Worm (Caenorhabditis elegans) whole organism, young adult: Measurements from ENCODE around the gene T01G5.8.
"Not testable (repeated sequence)": the region's sequence is repeated elsewhere in the genome, so short reads cannot be mapped to it uniquely, and the experiment has no call there.

Experiments used
- B0261.1 ChIP-seq: sonication (generic microtip); optimal IDR thresholded peaks from 2 replicates; lab custom pipeline; 2016; ENCODE audit warnings: mild to moderate bottlenecking, missing genetic modification characterization, moderate library complexity, missing compliant biosample characterization
- B0336.3 ChIP-seq: fragments of 200-800 bp; sonication (Bioruptor generic); IDR thresholded peaks from 2 replicates; pipeline ENCODE4 v1.3.6; 2022; ENCODE audit warnings: missing genetic modification characterization, missing compliant biosample characterization
- C17E4.6 ChIP-seq: fragments of 200-800 bp; sonication (Bioruptor generic); IDR thresholded peaks from 2 replicates; pipeline ENCODE4 v1.3.6; 2022; ENCODE audit warnings: missing genetic modification reagents, missing genetic modification characterization, missing compliant biosample characterization
- D2030.7 ChIP-seq: fragments of 200-800 bp; sonication (Bioruptor generic); IDR thresholded peaks from 2 replicates; pipeline ENCODE4 v1.3.6; 2022; ENCODE audit warnings: missing genetic modification reagents, missing genetic modification characterization, missing compliant biosample characterization
- F33H1.4 ChIP-seq: fragments of 200-800 bp; sonication (Bioruptor generic); IDR thresholded peaks from 2 replicates; pipeline ENCODE4 v1.3.6; 2022; ENCODE audit warnings: missing genetic modification reagents, missing genetic modification characterization, missing compliant biosample characterization
- F49E8.2 ChIP-seq: sonication (generic microtip); optimal IDR thresholded peaks from 3 replicates; lab custom pipeline; 2017; ENCODE audit warnings: missing genetic modification characterization, mild to moderate bottlenecking, missing compliant biosample characterization, antibody characterized with exemption, moderate library complexity; ENCODE audit not compliant: insufficient read depth
- K11D2.4 ChIP-seq: fragments of 200-800 bp; sonication (Bioruptor generic); IDR thresholded peaks from 2 replicates; pipeline ENCODE4 v1.3.6; 2022; ENCODE audit warnings: missing genetic modification reagents, missing genetic modification characterization, missing compliant biosample characterization
- K12H6.12 ChIP-seq: fragments of 200-800 bp; sonication (Bioruptor generic); optimal IDR thresholded peaks from 2 replicates; lab custom pipeline; 2018; ENCODE audit warnings: mild to moderate bottlenecking, missing genetic modification characterization, missing compliant biosample characterization
- T26A5.8 ChIP-seq: sonication (generic microtip); optimal IDR thresholded peaks from 2 replicates; lab custom pipeline; 2016; ENCODE audit warnings: missing genetic modification characterization, missing compliant biosample characterization
- Y67H2A.10 ChIP-seq: fragments of 200-800 bp; sonication (Bioruptor generic); conservative IDR thresholded peaks from 2 replicates; pipeline ENCODE4 v1.3.6; 2022; ENCODE audit warnings: missing genetic modification reagents, missing genetic modification characterization, missing compliant biosample characterization
- Y95B8A.8 ChIP-seq: fragments of 200-800 bp; sonication (Bioruptor generic); IDR thresholded peaks from 2 replicates; pipeline ENCODE4 v1.3.6; 2022; ENCODE audit warnings: missing genetic modification reagents, missing genetic modification characterization, missing compliant biosample characterization
- attf-5 ChIP-seq: fragments of 200-800 bp; sonication (Bioruptor generic); optimal IDR thresholded peaks from 2 replicates; lab custom pipeline; 2018; ENCODE audit warnings: mild to moderate bottlenecking, missing genetic modification characterization, missing compliant biosample characterization
- attf-6 ChIP-seq: fragments of 200-800 bp; sonication (Bioruptor generic); IDR thresholded peaks from 2 replicates; pipeline ENCODE4 v1.3.6; 2022; ENCODE audit warnings: missing genetic modification reagents, missing genetic modification characterization, missing compliant biosample characterization
- bed-2 ChIP-seq: fragments of 200-800 bp; sonication (Bioruptor generic); IDR thresholded peaks from 2 replicates; pipeline ENCODE4 v1.3.6; 2022; ENCODE audit warnings: missing genetic modification reagents, missing genetic modification characterization, missing compliant biosample characterization
- cebp-1 ChIP-seq, 2 experiments: fragments of 200-800 bp in 1 of 2; sonication (Bioruptor generic) in 1 of 2; sonication (generic microtip) in 1 of 2; IDR thresholded peaks in 1 of 2; optimal IDR thresholded peaks in 1 of 2; 2 replicates each; pipeline versions ENCODE4 v1.3.6 to Lab custom; 2017 to 2022; ENCODE audit warnings: missing compliant biosample characterization in 2 of 2, missing genetic modification characterization in 2 of 2, mild to moderate bottlenecking in 1 of 2, missing genetic modification reagents in 1 of 2, moderate library complexity in 1 of 2
- cebp-2 ChIP-seq: fragments of 200-800 bp; sonication (Bioruptor generic); IDR thresholded peaks from 2 replicates; pipeline ENCODE4 v1.3.6; 2022; ENCODE audit warnings: missing genetic modification characterization, missing compliant biosample characterization
- dox-1 ChIP-seq: fragments of 200-800 bp; sonication (Bioruptor generic); IDR thresholded peaks from 2 replicates; pipeline ENCODE4 v1.3.6; 2022; ENCODE audit warnings: missing genetic modification reagents, missing genetic modification characterization, missing compliant biosample characterization
- him-1 ChIP-seq: sonication (generic microtip); optimal IDR thresholded peaks from 2 replicates; lab custom pipeline; 2016; ENCODE audit warnings: missing genotype, missing genetic modification reagents, missing genetic modification characterization, missing compliant biosample characterization
- hlh-26 ChIP-seq: fragments of 200-800 bp; sonication (Bioruptor generic); conservative IDR thresholded peaks from 2 replicates; pipeline ENCODE4 v1.3.6; 2022; ENCODE audit warnings: missing genetic modification reagents, missing genetic modification characterization, missing compliant biosample characterization
- hmg-1.2 ChIP-seq: fragments of 200-800 bp; sonication (Bioruptor generic); IDR thresholded peaks from 2 replicates; pipeline ENCODE4 v1.3.6; 2022; ENCODE audit warnings: missing genetic modification reagents, missing genetic modification characterization, missing compliant biosample characterization
- let-526 ChIP-seq: fragments of 200-800 bp; sonication (Bioruptor generic); IDR thresholded peaks from 2 replicates; pipeline ENCODE4 v1.3.6; 2022; ENCODE audit warnings: missing genetic modification reagents, missing genetic modification characterization, missing compliant biosample characterization
- lin-35 ChIP-seq, 3 experiments: fragments of 150-350 bp in 2 of 3; sonication (generic microtip) in 1 of 3; optimal IDR thresholded peaks; 2 replicates each; lab custom pipeline; 2014 to 2018; ENCODE audit warnings: missing biosample characterization in 3 of 3, missing genetic modification characterization in 3 of 3, missing genetic modification reagents in 3 of 3
- lin-40 ChIP-seq: sonication (generic microtip); optimal IDR thresholded peaks from 2 replicates; lab custom pipeline; 2016; ENCODE audit warnings: missing genetic modification characterization, mild to moderate bottlenecking, missing compliant biosample characterization, missing genotype, missing genetic modification reagents
- lsl-1 ChIP-seq: fragments of 200-800 bp; sonication (Bioruptor generic); optimal IDR thresholded peaks from 2 replicates; lab custom pipeline; 2018; ENCODE audit warnings: mild to moderate bottlenecking, missing genetic modification characterization, moderate library complexity, missing compliant biosample characterization
- madf-10 ChIP-seq: sonication (generic microtip); optimal IDR thresholded peaks from 2 replicates; lab custom pipeline; 2016; ENCODE audit warnings: mild to moderate bottlenecking, missing genetic modification characterization, missing compliant biosample characterization
- madf-3 ChIP-seq: fragments of 200-800 bp; sonication (Bioruptor generic); IDR thresholded peaks from 2 replicates; pipeline ENCODE4 v1.3.6; 2022; ENCODE audit warnings: missing genetic modification reagents, missing genetic modification characterization, missing compliant biosample characterization
- madf-6 ChIP-seq: fragments of 200-800 bp; sonication (Bioruptor generic); IDR thresholded peaks from 2 replicates; pipeline ENCODE4 v1.3.6; 2022; ENCODE audit warnings: missing genetic modification reagents, missing genetic modification characterization, missing compliant biosample characterization
- mcd-1 ChIP-seq: fragments of 200-800 bp; sonication (Bioruptor generic); IDR thresholded peaks from 2 replicates; pipeline ENCODE4 v1.3.6; 2022; ENCODE audit warnings: missing genetic modification reagents, missing genetic modification characterization, missing compliant biosample characterization
- mel-28 ChIP-seq: sonication (generic microtip); optimal IDR thresholded peaks from 2 replicates; lab custom pipeline; 2016; ENCODE audit warnings: borderline replicate concordance, mild to moderate bottlenecking, missing genetic modification characterization, missing compliant biosample characterization
- nfyb-1 ChIP-seq: fragments of 200-800 bp; sonication (Bioruptor generic); IDR thresholded peaks from 2 replicates; pipeline ENCODE4 v1.3.6; 2022; ENCODE audit warnings: missing genetic modification reagents, missing genetic modification characterization, missing compliant biosample characterization
- nhr-90 ChIP-seq: sonication (generic microtip); optimal IDR thresholded peaks from 2 replicates; lab custom pipeline; 2016; ENCODE audit warnings: missing genotype, mild to moderate bottlenecking, missing genetic modification characterization, missing compliant biosample characterization
- pbrm-1 ChIP-seq: fragments of 200-800 bp; sonication (Bioruptor generic); IDR thresholded peaks from 2 replicates; pipeline ENCODE4 v1.3.6; 2022; ENCODE audit warnings: missing genetic modification reagents, missing genetic modification characterization, missing compliant biosample characterization
- rpc-1 ChIP-seq, 2 experiments: fragments of 150-350 bp in 1 of 2; sonication (generic microtip) in 1 of 2; optimal IDR thresholded peaks; 2 replicates each; lab custom pipeline; 2014 to 2018; ENCODE audit warnings: missing biosample characterization in 1 of 2, missing genetic modification characterization in 1 of 2, missing genetic modification reagents in 1 of 2, missing genotype in 1 of 2
- snpc-1.3 ChIP-seq: sonication (generic microtip); optimal IDR thresholded peaks from 2 replicates; lab custom pipeline; 2017; ENCODE audit warnings: missing genetic modification characterization, mild to moderate bottlenecking, missing compliant biosample characterization, antibody characterized with exemption, moderate library complexity, missing genotype, missing genetic modification reagents; ENCODE audit not compliant: insufficient read depth
- snpc-4 ChIP-seq, 5 experiments: fragments of 150-350 bp in 1 of 5; sonication (generic microtip) in 4 of 5; optimal IDR thresholded peaks; 2 replicates each; lab custom pipeline; 2014 to 2018; ENCODE audit warnings: missing genetic modification characterization in 5 of 5, missing biosample characterization in 3 of 5, antibody characterized with exemption in 2 of 5, mild to moderate bottlenecking in 2 of 5, missing compliant biosample characterization in 2 of 5, missing genotype in 2 of 5, moderate library complexity in 2 of 5, missing genetic modification reagents in 1 of 5
- zim-3 ChIP-seq: sonication (generic microtip); optimal IDR thresholded peaks from 2 replicates; lab custom pipeline; 2017; ENCODE audit warnings: mild to moderate bottlenecking, missing genetic modification characterization, moderate library complexity, missing compliant biosample characterization
- ztf-18 ChIP-seq: sonication (generic microtip); optimal IDR thresholded peaks from 2 replicates; lab custom pipeline; 2016; ENCODE audit warnings: missing genotype, mild to moderate bottlenecking, missing genetic modification characterization, missing compliant biosample characterization

The T01G5.8 gene

ce11 chrV:15115968-15116367 lies at the start of gene T01G5.8:
Gene T01G5.8 (plus strand): TSS chrV:15116268.
- not testable (repeated sequence) for TF ChIP-seq mel-28; pbrm-1 (GFP tag; lab: Robert Waterston, UW); attf-6 (GFP tag; lab: Robert Waterston, UW)
- TF ChIP-seq, all 124 proteins: peak for 0; not testable (repeated sequence) for 124

ce11 chrV:15067165-15067564 lies 48.9 kb upstream of the T01G5.8 start, which contains the start of gene C25D7.10:
Gene C25D7.10 (plus strand): TSS chrV:15067465.
- TF ChIP-seq Y67H2A.10 (GFP tag; lab: Robert Waterston, UW) (no peak), nfyb-1 (GFP tag; lab: Robert Waterston, UW) (no peak), hlh-26 (GFP tag; lab: Robert Waterston, UW) (no peak), cebp-1 (GFP tag; IDR thresholded peaks at IDR 0.05; lab: Robert Waterston, UW) (no peak), cebp-1 (tag; optimal IDR thresholded peaks at IDR 0.05; lab: Kevin White, UChicago) (no peak), B0261.1 (no peak), cebp-2 (GFP tag; lab: Robert Waterston, UW) (0 out of 2 replicates have a peak, but pooled peaks have one; percentile 65), T26A5.8 (tag; lab: Kevin White, UChicago) (no peak), F33H1.4 (no peak), madf-6 (GFP tag; lab: Robert Waterston, UW) (0 out of 2 replicates have a peak, but pooled peaks have one; percentile 23), madf-3 (GFP tag; lab: Robert Waterston, UW) (no peak), rpc-1 (optimal IDR thresholded peaks at IDR 0.05; lab: Kevin White, UChicago) (no peak), rpc-1 (tag; optimal IDR thresholded peaks at IDR 0.05; lab: Kevin White, UChicago) (no peak), mel-28 (no peak), C17E4.6 (GFP tag; lab: Robert Waterston, UW) (no peak), him-1 (tag; lab: Kevin White, UChicago) (no peak), F49E8.2 (no peak), bed-2 (GFP tag; lab: Robert Waterston, UW) (no peak), snpc-1.3 (tag; lab: Kevin White, UChicago) (no peak)

- TF ChIP-seq D2030.7 (GFP tag; lab: Robert Waterston, UW), result no peak
- TF ChIP-seq Y95B8A.8, result no peak
- TF ChIP-seq K12H6.12 (tag; lab: Kevin White, UChicago), result no peak
These were observed 47.7 kb upstream of the T01G5.8 start, which contains the start of gene dnj-3 for ce11 chrV:15068378-15068777. Gene dnj-3 (plus strand): TSS chrV:15068678.

ce11 chrV:15069435-15069985 lies 46.6 kb upstream of the T01G5.8 start:
- TF ChIP-seq D2030.7 (GFP tag; lab: Robert Waterston, UW) (peak; percentile 42; the same call in 1 of the 2 replicates), dox-1 (no peak), lsl-1 (GFP tag; lab: Kevin White, UChicago) (peak; percentile 62), T26A5.8 (tag; lab: Kevin White, UChicago) (no peak), lin-35 (GFP tag; optimal IDR thresholded peaks at IDR 0.05; lab: Kevin White, UChicago) (no peak)

ce11 chrV:15071015-15071810 lies 44.9 kb upstream of the T01G5.8 start, which contains the start of gene unc-76:
Gene unc-76 (plus strand): TSS chrV:15071760.
- TF ChIP-seq K11D2.4, result peak; percentile 56; the same call in 1 of the 2 replicates
- peak; percentile 39; the same call in 1 of the 2 replicates for TF ChIP-seq B0336.3 (GFP tag; lab: Robert Waterston, UW)
- peak; percentile 20 for TF ChIP-seq madf-10 (tag; lab: Kevin White, UChicago)
- peak; percentile 76 for TF ChIP-seq lin-40
- TF ChIP-seq nhr-90 (tag; lab: Kevin White, UChicago), result no peak
- no peak for TF ChIP-seq let-526
- TF ChIP-seq hmg-1.2, result peak; percentile 69
- TF ChIP-seq mcd-1 (GFP tag; lab: Robert Waterston, UW), result peak; percentile 51
- TF ChIP-seq ztf-18 (tag; lab: Kevin White, UChicago), result peak; percentile 29
- peak; percentile 38 for TF ChIP-seq attf-5 (GFP tag; lab: Kevin White, UChicago)
- no peak for TF ChIP-seq zim-3
- TF ChIP-seq snpc-4 (GFP tag; optimal IDR thresholded peaks at IDR 0.05; lab: Kevin White, UChicago), result no peak
- TF ChIP-seq snpc-4 (tag; optimal IDR thresholded peaks at IDR 0.05; lab: Kevin White, UChicago), result peak in 2 of 4 experiments; percentile 34 to 55
